Fruit fly (Drosophila melanogaster): ENCODE results near the gene Adgf-A2.

Adgf-A2 gene

dm6 chr3L:17806357-17807025, 42.5 kb upstream of the Adgf-A2 start, which contains the start of gene CG32187 (continued):
- no peak for TF ChIP-seq CG11398 (GFP tag; optimal IDR thresholded peaks at IDR 0.05)
- TF ChIP-seq twi (tag; optimal IDR thresholded peaks at IDR 0.05): no peak

dm6 chr3L:17804511-17804910, 40.6 kb upstream of the Adgf-A2 start, which contains the start of gene ais:
TSS of gene ais (minus strand) at chr3L:17804715.
- TF ChIP-seq gem (tag; optimal IDR thresholded peaks at IDR 0.05) (no peak), CG15696 (tag; optimal IDR thresholded peaks at IDR 0.05) (peak; percentile 15), corto (GFP tag; optimal IDR thresholded peaks at IDR 0.05) (no peak), B-H2 (GFP tag; optimal IDR thresholded peaks at IDR 0.05) (peak; percentile 41), stwl (tag; optimal IDR thresholded peaks at IDR 0.05) (peak; percentile 63), CG14014 (GFP tag; IDR thresholded peaks at IDR 0.05) (peak; percentile 24; the same call in 1 of the 2 replicates), esg (GFP tag; conservative IDR thresholded peaks at IDR 0.05) (no peak), vvl (GFP tag; IDR thresholded peaks at IDR 0.05) (no peak), pros (GFP tag; optimal IDR thresholded peaks at IDR 0.05) (no peak), CG2120 (GFP tag; optimal IDR thresholded peaks at IDR 0.05) (peak; percentile 50), salm (tag; optimal IDR thresholded peaks at IDR 0.05) (no peak), CG9817 (tag; optimal IDR thresholded peaks at IDR 0.05) (peak; percentile 22), ato (GFP tag; IDR thresholded peaks at IDR 0.05; ENCODE audit: partially characterized antibody) (no peak), Oaz (GFP tag; IDR thresholded peaks at IDR 0.05) (no peak; the same call in 1 of the 2 replicates), CG6813 (GFP tag; optimal IDR thresholded peaks at IDR 0.05) (no peak), YL-1 (GFP tag; optimal IDR thresholded peaks at IDR 0.05) (peak; percentile 41), E2f2 (GFP tag; IDR thresholded peaks at IDR 0.05) (peak; percentile 51), D19B (GFP tag; optimal IDR thresholded peaks at IDR 0.05) (no peak), sens-2 (GFP tag; IDR thresholded peaks at IDR 0.05) (no peak), aop (GFP tag; IDR thresholded peaks at IDR 0.05) (no peak), CG7556 (GFP tag; optimal IDR thresholded peaks at IDR 0.05) (no peak), slou (GFP tag; optimal IDR thresholded peaks at IDR 0.05) (no peak), org-1 (GFP tag; optimal IDR thresholded peaks at IDR 0.05) (no peak), dan (GFP tag; IDR thresholded peaks at IDR 0.05) (no peak), CG8290 (GFP tag; optimal IDR thresholded peaks at IDR 0.05) (no peak), CG8290 (tag; optimal IDR thresholded peaks at IDR 0.05) (peak in 1 of 2 experiments; percentile 56), BtbVII (GFP tag; optimal IDR thresholded peaks at IDR 0.05) (no peak), ken (GFP tag; IDR thresholded peaks at IDR 0.05) (no peak), CG4707 (GFP tag; optimal IDR thresholded peaks at IDR 0.05) (no peak), CG1647 (GFP tag; optimal IDR thresholded peaks at IDR 0.05) (no peak), CG1603 (tag; optimal IDR thresholded peaks at IDR 0.05) (peak; percentile 53), PHDP (tag; optimal IDR thresholded peaks at IDR 0.05) (peak; percentile 22), ssp (GFP tag; IDR thresholded peaks at IDR 0.05) (no peak), Dek (tag; optimal IDR thresholded peaks at IDR 0.05) (no peak), ci (GFP tag; IDR thresholded peaks at IDR 0.05) (peak; percentile 38; the same call in 1 of the 3 replicates), sug (tag; optimal IDR thresholded peaks at IDR 0.05) (peak; percentile 45), dpn (GFP tag; optimal IDR thresholded peaks at IDR 0.05) (peak in 1 of 2 experiments; percentile 10), vfl (GFP tag; optimal IDR thresholded peaks at IDR 0.05) (no peak), ase (GFP tag; IDR thresholded peaks at IDR 0.05) (no peak), cwo (GFP tag; optimal IDR thresholded peaks at IDR 0.05) (peak; percentile 81), Mad (GFP tag; optimal IDR thresholded peaks at IDR 0.05) (no peak), tna (GFP tag; IDR thresholded peaks at IDR 0.05; ENCODE audit: partially characterized antibody) (no peak; the same call in 1 of the 2 replicates), kay (GFP tag; optimal IDR thresholded peaks at IDR 0.05) (no peak), CG31365 (tag; optimal IDR thresholded peaks at IDR 0.05) (no peak), H2.0 (GFP tag; IDR thresholded peaks at IDR 0.05) (no peak), CG4820 (GFP tag; optimal IDR thresholded peaks at IDR 0.05) (no peak), wek (GFP tag; optimal IDR thresholded peaks at IDR 0.05) (no peak)
